Fruit fly (Drosophila melanogaster) whole organism, embryonic: Measurements from ENCODE around the gene CG14511.
A peak's percentile ranks its signal among the peaks of the same experiment; 100 is the strongest.

ENCODE experiments used
- CG10267 ChIP-seq: fragments of 200-800 bp; sonication (Bioruptor generic); optimal IDR thresholded peaks from 2 replicates; lab custom pipeline; 2018; ENCODE audit warnings: missing biosample characterization, mild to moderate bottlenecking, missing genetic modification characterization, moderate library complexity
- CG12104 ChIP-seq: fragments of 200-800 bp; sonication (Bioruptor generic); optimal IDR thresholded peaks from 3 replicates; lab custom pipeline; 2016; ENCODE audit warnings: missing biosample characterization, missing genetic modification characterization
- CG12299 ChIP-seq: fragments of 200-800 bp; sonication (Bioruptor generic); optimal IDR thresholded peaks from 2 replicates; lab custom pipeline; 2018; ENCODE audit warnings: missing biosample characterization, mild to moderate bottlenecking, missing genetic modification characterization
- CG13296 ChIP-seq: fragments of 200-800 bp; sonication (Bioruptor generic); optimal IDR thresholded peaks from 3 replicates; lab custom pipeline; 2018; ENCODE audit warnings: missing biosample characterization, mild to moderate bottlenecking, missing genetic modification characterization
- CG13424 ChIP-seq: fragments of 200-800 bp; sonication (Bioruptor generic); optimal IDR thresholded peaks from 2 replicates; lab custom pipeline; 2019; ENCODE audit warnings: missing biosample characterization, mild to moderate bottlenecking, missing genetic modification characterization, moderate library complexity
- CG16813 ChIP-seq: fragments of 200-800 bp; sonication (Bioruptor generic); IDR thresholded peaks from 3 replicates; pipeline ENCODE4 v1.3.6; 2022; ENCODE audit warnings: missing biosample characterization, missing genetic modification characterization; ENCODE audit not compliant: partially characterized antibody
- CG17186 ChIP-seq: fragments of 200-800 bp; sonication (Bioruptor generic); optimal IDR thresholded peaks from 3 replicates; lab custom pipeline; 2017; ENCODE audit warnings: missing biosample characterization, missing genetic modification reagents, missing genetic modification characterization
- CG17802 ChIP-seq: fragments of 200-800 bp; sonication (Bioruptor generic); optimal IDR thresholded peaks from 2 replicates; lab custom pipeline; 2018; ENCODE audit warnings: missing biosample characterization, mild to moderate bottlenecking, missing genetic modification characterization, moderate library complexity
- CG17829 ChIP-seq: fragments of 200-800 bp; optimal IDR thresholded peaks from 2 replicates; lab custom pipeline; 2019; ENCODE audit warnings: missing biosample characterization, mild to moderate bottlenecking, missing genetic modification characterization, moderate library complexity
- CG31224 ChIP-seq: fragments of 200-800 bp; sonication (Bioruptor generic); IDR thresholded peaks from 2 replicates; pipeline ENCODE4 v1.3.6; 2022; ENCODE audit warnings: missing biosample characterization, missing genetic modification characterization
- CG31441 ChIP-seq: fragments of 200-800 bp; sonication (Bioruptor generic); IDR thresholded peaks from 2 replicates; pipeline ENCODE4 v1.3.6; 2022; ENCODE audit warnings: missing biosample characterization, missing genetic modification characterization
- CG4820 ChIP-seq: fragments of 200-800 bp; sonication (Bioruptor generic); optimal IDR thresholded peaks from 3 replicates; lab custom pipeline; 2016; ENCODE audit warnings: missing biosample characterization, missing genetic modification characterization
- CG6272 ChIP-seq: fragments of 200-800 bp; sonication (Bioruptor generic); IDR thresholded peaks from 2 replicates; pipeline ENCODE4 v1.3.6; 2022; ENCODE audit warnings: missing biosample characterization, missing genetic modification characterization
- CG6654 ChIP-seq: fragments of 200-800 bp; sonication (Bioruptor generic); optimal IDR thresholded peaks from 2 replicates; lab custom pipeline; 2017; ENCODE audit warnings: missing biosample characterization, mild to moderate bottlenecking, missing genetic modification characterization
- CG7556 ChIP-seq: fragments of 200-800 bp; sonication (Bioruptor generic); optimal IDR thresholded peaks from 2 replicates; lab custom pipeline; 2017; ENCODE audit warnings: missing biosample characterization, mild to moderate bottlenecking, missing genetic modification characterization
- CG9609 ChIP-seq: fragments of 200-800 bp; sonication (Bioruptor generic); optimal IDR thresholded peaks from 3 replicates; lab custom pipeline; 2016; ENCODE audit warnings: missing biosample characterization, missing genetic modification characterization
- Chrac-16 ChIP-seq: fragments of 200-800 bp; sonication (Bioruptor generic); optimal IDR thresholded peaks from 3 replicates; lab custom pipeline; 2016; ENCODE audit warnings: missing biosample characterization, missing genetic modification characterization
- D ChIP-seq, 2 experiments: fragments of 200-800 bp in 1 of 2; fragments of >200 bp in 1 of 2; sonication (Bioruptor generic) in 1 of 2; optimal IDR thresholded peaks; 2 replicates in 1 of 2; 3 replicates in 1 of 2; lab custom pipeline; 2017; ENCODE audit warnings: mild to moderate bottlenecking in 1 of 2, missing biosample characterization in 1 of 2, missing genetic modification characterization in 1 of 2, missing genetic modification reagents in 1 of 2
- Deaf1 ChIP-seq: fragments of 200-800 bp; optimal IDR thresholded peaks from 3 replicates; lab custom pipeline; 2019; ENCODE audit warnings: missing biosample characterization, mild to moderate bottlenecking, missing genetic modification characterization, moderate library complexity
- E2f2 ChIP-seq: fragments of 200-800 bp; sonication (Bioruptor generic); IDR thresholded peaks from 2 replicates; pipeline ENCODE4 v1.3.6; 2022; ENCODE audit warnings: missing biosample characterization, missing genetic modification characterization
- HLH54F ChIP-seq: fragments of 200-800 bp; sonication (Bioruptor generic); optimal IDR thresholded peaks from 3 replicates; lab custom pipeline; 2016; ENCODE audit warnings: missing biosample characterization, missing genetic modification characterization
- MESR4 ChIP-seq: fragments of 200-800 bp; sonication (Bioruptor generic); optimal IDR thresholded peaks from 2 replicates; lab custom pipeline; 2018; ENCODE audit warnings: missing biosample characterization, mild to moderate bottlenecking, missing genetic modification characterization, moderate library complexity
- Nf-YB ChIP-seq: fragments of 200-800 bp; sonication (Bioruptor generic); optimal IDR thresholded peaks from 3 replicates; lab custom pipeline; 2019; ENCODE audit warnings: missing biosample characterization, mild to moderate bottlenecking, missing genetic modification characterization, moderate library complexity
- Oli ChIP-seq: fragments of 200-800 bp; sonication (Bioruptor generic); optimal IDR thresholded peaks from 2 replicates; lab custom pipeline; 2018; ENCODE audit warnings: missing biosample characterization, mild to moderate bottlenecking, missing genetic modification characterization, moderate library complexity
- Pdp1 ChIP-seq, 2 experiments: fragments of 200-800 bp; sonication (Bioruptor generic); optimal IDR thresholded peaks; 3 replicates each; lab custom pipeline; 2016; ENCODE audit warnings: missing biosample characterization in 2 of 2, missing genetic modification characterization in 2 of 2, mild to moderate bottlenecking in 1 of 2, moderate library complexity in 1 of 2
- Ravus ChIP-seq: fragments of 200-800 bp; sonication (Bioruptor generic); IDR thresholded peaks from 2 replicates; pipeline ENCODE4 v1.3.6; 2022; ENCODE audit warnings: missing biosample characterization, missing genetic modification characterization
- Spps ChIP-seq: fragments of 200-800 bp; sonication (Bioruptor generic); optimal IDR thresholded peaks from 2 replicates; lab custom pipeline; 2018; ENCODE audit warnings: missing biosample characterization, mild to moderate bottlenecking, missing genetic modification characterization
- Xrp1 ChIP-seq: fragments of 200-800 bp; sonication (Bioruptor generic); IDR thresholded peaks from 2 replicates; pipeline ENCODE4 v1.3.6; 2022; ENCODE audit warnings: missing biosample characterization, missing genetic modification characterization
- YL-1 ChIP-seq: fragments of 200-800 bp; sonication (Bioruptor generic); optimal IDR thresholded peaks from 3 replicates; lab custom pipeline; 2017; ENCODE audit warnings: missing biosample characterization, mild to moderate bottlenecking, missing genetic modification characterization
- ac ChIP-seq: fragments of 200-800 bp; sonication (Bioruptor generic); optimal IDR thresholded peaks from 3 replicates; lab custom pipeline; 2017; ENCODE audit warnings: missing biosample characterization, mild to moderate bottlenecking, missing genetic modification characterization
- bowl ChIP-seq: fragments of 200-800 bp; sonication (Bioruptor generic); IDR thresholded peaks from 2 replicates; pipeline ENCODE4 v1.3.6; 2022; ENCODE audit warnings: missing biosample characterization, missing genetic modification characterization
- cad ChIP-seq: fragments of >200 bp; optimal IDR thresholded peaks from 2 replicates; lab custom pipeline; 2017; ENCODE audit warnings: missing biosample characterization, missing genetic modification characterization
- dpn ChIP-seq, 2 experiments: fragments of 200-800 bp; sonication (Bioruptor generic); optimal IDR thresholded peaks; 3 replicates each; lab custom pipeline; 2016; ENCODE audit warnings: missing biosample characterization in 2 of 2, missing genetic modification characterization in 2 of 2
- eve ChIP-seq, 2 experiments: fragments of >200 bp; optimal IDR thresholded peaks; 2 replicates each; lab custom pipeline; 2017; ENCODE audit warnings: missing biosample characterization in 2 of 2, missing genetic modification characterization in 2 of 2
- grau ChIP-seq: fragments of 200-800 bp; optimal IDR thresholded peaks from 3 replicates; lab custom pipeline; 2019; ENCODE audit warnings: missing biosample characterization, mild to moderate bottlenecking, missing genetic modification characterization, moderate library complexity
- hbn ChIP-seq: fragments of 200-800 bp; sonication (Bioruptor generic); IDR thresholded peaks from 2 replicates; pipeline ENCODE4 v1.3.6; 2022; ENCODE audit warnings: missing biosample characterization, missing genetic modification characterization; ENCODE audit not compliant: partially characterized antibody
- insv ChIP-seq, 2 experiments: fragments of 200-800 bp; sonication (Bioruptor generic); optimal IDR thresholded peaks; 3 replicates each; lab custom pipeline; 2016 to 2018; ENCODE audit warnings: missing biosample characterization in 2 of 2, missing genetic modification characterization in 2 of 2
- kay ChIP-seq: fragments of 200-800 bp; sonication (Bioruptor generic); optimal IDR thresholded peaks from 2 replicates; lab custom pipeline; 2016; ENCODE audit warnings: missing biosample characterization, missing genetic modification characterization
- kni ChIP-seq: fragments of 200-800 bp; sonication (Bioruptor generic); optimal IDR thresholded peaks from 3 replicates; lab custom pipeline; 2017; ENCODE audit warnings: mild to moderate bottlenecking, missing biosample characterization, missing genetic modification reagents, missing genetic modification characterization
- lov ChIP-seq, 2 experiments: fragments of 200-800 bp in 1 of 2; fragments of >200 bp in 1 of 2; sonication (Bioruptor generic) in 1 of 2; IDR thresholded peaks in 1 of 2; optimal IDR thresholded peaks in 1 of 2; 2 replicates in 1 of 2; 3 replicates in 1 of 2; pipeline versions ENCODE4 v1.3.6 to Lab custom; 2017 to 2022; ENCODE audit warnings: missing biosample characterization in 1 of 2, missing genetic modification characterization in 1 of 2
- pb ChIP-seq: fragments of 200-800 bp; sonication (Bioruptor generic); optimal IDR thresholded peaks from 3 replicates; lab custom pipeline; 2016; ENCODE audit warnings: missing biosample characterization, missing genetic modification characterization
- prd ChIP-seq, 3 experiments: fragments of >200 bp in 2 of 3; fragments of 200-800 bp in 1 of 3; sonication (Bioruptor generic) in 1 of 3; optimal IDR thresholded peaks in 2 of 3; IDR thresholded peaks in 1 of 3; 2 replicates in 2 of 3; 3 replicates in 1 of 3; pipeline versions ENCODE4 v1.3.6 to Lab custom; 2017 to 2022; ENCODE audit warnings: missing biosample characterization in 1 of 3, missing genetic modification characterization in 1 of 3
- pros ChIP-seq: fragments of 200-800 bp; sonication (Bioruptor generic); optimal IDR thresholded peaks from 3 replicates; lab custom pipeline; 2019; ENCODE audit warnings: missing biosample characterization, mild to moderate bottlenecking, missing genetic modification characterization, moderate library complexity
- row ChIP-seq: fragments of 200-800 bp; sonication (Bioruptor generic); IDR thresholded peaks from 3 replicates; pipeline ENCODE4 v1.3.6; 2022; ENCODE audit warnings: missing biosample characterization, missing genetic modification characterization
- tin ChIP-seq: fragments of 200-800 bp; sonication (Bioruptor generic); optimal IDR thresholded peaks from 3 replicates; lab custom pipeline; 2016; ENCODE audit warnings: missing biosample characterization, missing genetic modification characterization
- unc-4 ChIP-seq: fragments of 200-800 bp; sonication (Bioruptor generic); IDR thresholded peaks from 2 replicates; pipeline ENCODE4 v1.3.6; 2022; ENCODE audit warnings: missing biosample characterization, missing genetic modification characterization; ENCODE audit not compliant: partially characterized antibody
- vvl ChIP-seq: fragments of 200-800 bp; sonication (Bioruptor generic); IDR thresholded peaks from 2 replicates; pipeline ENCODE4 v1.3.6; 2022; ENCODE audit warnings: missing biosample characterization, missing genetic modification characterization
- yki ChIP-seq: fragments of >200 bp; optimal IDR thresholded peaks from 3 replicates; lab custom pipeline; 2018

The CG14511 gene

DNA sequence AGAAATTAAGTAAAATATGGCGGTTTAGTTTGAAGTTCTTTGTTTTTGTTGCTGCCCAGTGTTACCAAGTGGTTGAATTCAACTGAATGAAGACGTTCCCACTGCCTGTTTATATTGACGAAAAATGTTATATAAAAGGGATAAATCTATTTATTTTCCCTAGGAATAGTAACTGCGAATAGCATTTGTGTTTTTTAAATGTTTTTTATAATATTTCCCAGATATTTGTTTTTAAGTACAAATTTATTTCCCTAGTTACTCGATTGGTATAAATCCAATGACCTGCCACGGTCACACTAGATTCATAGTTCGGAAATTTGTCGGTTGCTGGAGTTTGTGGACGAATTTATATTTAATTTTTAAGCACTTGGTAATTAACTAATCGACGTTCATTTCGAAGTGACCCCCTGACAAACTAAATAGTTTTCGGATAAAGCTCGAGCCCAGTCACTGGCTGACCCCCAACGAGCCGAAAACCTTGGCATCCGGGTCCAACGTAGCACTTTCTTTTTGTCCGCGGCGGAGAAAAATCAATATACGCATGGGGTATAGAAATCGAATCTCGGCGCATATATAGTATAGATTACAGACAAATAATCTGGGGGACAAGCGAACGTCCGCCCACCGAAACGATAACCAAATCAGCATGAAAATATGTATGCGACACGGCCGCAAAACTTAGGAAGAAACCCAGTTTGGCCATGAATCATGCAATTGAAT, 15.6 kb downstream of the CG14511 start, which contains the start of the genes dgt6 and Vha100-1 (continued):
- no peak for TF ChIP-seq Ravus (GFP tag; lab: Robert Waterston, UW)
- no peak for TF ChIP-seq pb
- no peak for TF ChIP-seq CG9609 (GFP tag; lab: Kevin White, UChicago)
- no peak for TF ChIP-seq yki
- no peak for TF ChIP-seq CG16813 (GFP tag; lab: Robert Waterston, UW)
- no peak for TF ChIP-seq D (optimal IDR thresholded peaks at IDR 0.05; lab: Kevin White, UChicago)
- TF ChIP-seq D (GFP tag; optimal IDR thresholded peaks at IDR 0.05; lab: Kevin White, UChicago) = no peak
- no peak for TF ChIP-seq grau (tag; lab: Kevin White, UChicago)
- TF ChIP-seq CG31224 (GFP tag; lab: Robert Waterston, UW) = no peak
- TF ChIP-seq CG6654 = no peak
- no peak for TF ChIP-seq CG6272 (GFP tag; lab: Robert Waterston, UW)
- TF ChIP-seq CG4820 (GFP tag; lab: Kevin White, UChicago) = peak; percentile 29
- TF ChIP-seq Spps (tag; lab: Kevin White, UChicago) = peak; percentile 0
- no peak for TF ChIP-seq hbn (GFP tag; lab: Robert Waterston, UW)
- TF ChIP-seq ac (GFP tag; lab: Kevin White, UChicago) = no peak
- no peak for TF ChIP-seq bowl
- peak; percentile 65 for TF ChIP-seq CG17829 (tag; lab: Kevin White, UChicago)
- peak; percentile 52; the same call in 1 of the 2 replicates for TF ChIP-seq vvl (GFP tag; lab: Robert Waterston, UW)
- TF ChIP-seq cad (GFP tag; lab: Kevin White, UChicago) = no peak
- peak; percentile 15 for TF ChIP-seq CG12299 (tag; lab: Kevin White, UChicago)
- no peak for TF ChIP-seq CG7556 (GFP tag; lab: Kevin White, UChicago)
- TF ChIP-seq prd (optimal IDR thresholded peaks at IDR 0.05; lab: Kevin White, UChicago) = no peak
- TF ChIP-seq prd (GFP tag; IDR thresholded peaks at IDR 0.05; lab: Robert Waterston, UW) = peak; percentile 52; the same call in 1 of the 3 replicates
- TF ChIP-seq row = peak; percentile 74
- TF ChIP-seq CG31441 (GFP tag; lab: Robert Waterston, UW) = no peak
- TF ChIP-seq insv (GFP tag; optimal IDR thresholded peaks at IDR 0.05; lab: Kevin White, UChicago) = peak in 1 of 2 experiments; percentile 13
- no peak for TF ChIP-seq Oli (tag; lab: Kevin White, UChicago)
- peak in 1 of 2 experiments; percentile 8 for TF ChIP-seq dpn (GFP tag; optimal IDR thresholded peaks at IDR 0.05; lab: Kevin White, UChicago)
- TF ChIP-seq lov (optimal IDR thresholded peaks at IDR 0.05; lab: Kevin White, UChicago) = no peak
- 0 out of 3 replicates have a peak, but pooled peaks have one; percentile 11 for TF ChIP-seq lov (GFP tag; IDR thresholded peaks at IDR 0.05; lab: Robert Waterston, UW)
- no peak for TF ChIP-seq Chrac-16
- peak; percentile 40; the same call in 1 of the 2 replicates for TF ChIP-seq Xrp1 (GFP tag; lab: Robert Waterston, UW)
- peak; percentile 39 for TF ChIP-seq YL-1 (GFP tag; lab: Kevin White, UChicago)
- TF ChIP-seq CG13296 (GFP tag; lab: Kevin White, UChicago) = no peak
- TF ChIP-seq HLH54F = no peak
- peak; percentile 51 for TF ChIP-seq CG17802 (tag; lab: Kevin White, UChicago)
- TF ChIP-seq CG12104 = no peak
- no peak for TF ChIP-seq pros (GFP tag; lab: Kevin White, UChicago)
- TF ChIP-seq Nf-YB (GFP tag; lab: Kevin White, UChicago) = no peak
- TF ChIP-seq CG10267 = peak; percentile 86
- peak; percentile 63 for TF ChIP-seq Deaf1 (tag; lab: Kevin White, UChicago)
- TF ChIP-seq CG13424 = peak; percentile 21
- TF ChIP-seq CG17186 (GFP tag; lab: Kevin White, UChicago) = peak; percentile 6
- 0 out of 2 replicates have a peak, but pooled peaks have one; percentile 14 for TF ChIP-seq unc-4
- peak; percentile 85 for TF ChIP-seq E2f2 (GFP tag; lab: Robert Waterston, UW)
- peak; percentile 69 for TF ChIP-seq MESR4 (GFP tag; lab: Kevin White, UChicago)
- TF ChIP-seq eve (GFP tag; optimal IDR thresholded peaks at IDR 0.05; lab: Kevin White, UChicago) = no peak
- no peak for TF ChIP-seq kni (GFP tag; lab: Kevin White, UChicago)
- peak; percentile 26 for TF ChIP-seq kay (GFP tag; lab: Kevin White, UChicago)
- peak in 1 of 2 experiments; percentile 61 for TF ChIP-seq Pdp1 (GFP tag; optimal IDR thresholded peaks at IDR 0.05; lab: Kevin White, UChicago)
- peak; percentile 27 for TF ChIP-seq tin (GFP tag; lab: Kevin White, UChicago)
